Fruit fly (Drosophila melanogaster) whole organism, embryonic: ENCODE measurements around the gene CG44013.

Source experiments
- Blimp-1 ChIP-seq: fragments of 200-800 bp; sonication (Bioruptor generic); optimal IDR thresholded peaks from 3 replicates; lab custom pipeline; 2018; ENCODE audit warnings: missing biosample characterization, missing genetic modification characterization, mild to moderate bottlenecking, moderate library complexity, missing genetic modification reagents
- CG11085 ChIP-seq: fragments of 200-800 bp; sonication (Bioruptor generic); IDR thresholded peaks from 2 replicates; pipeline ENCODE4 v1.3.6; 2022; ENCODE audit warnings: missing biosample characterization, missing genetic modification characterization
- CG18011 ChIP-seq: fragments of 200-800 bp; sonication (Bioruptor generic); optimal IDR thresholded peaks from 2 replicates; lab custom pipeline; 2017; ENCODE audit warnings: missing biosample characterization, missing genetic modification characterization, mild to moderate bottlenecking, moderate library complexity, missing genotype
- CG30403 ChIP-seq: fragments of 200-800 bp; sonication (Bioruptor generic); optimal IDR thresholded peaks from 3 replicates; lab custom pipeline; 2016; ENCODE audit warnings: missing biosample characterization, missing genetic modification characterization
- CG42726 ChIP-seq: fragments of 200-800 bp; sonication (Bioruptor generic); IDR thresholded peaks from 2 replicates; pipeline ENCODE4 v1.3.6; 2022; ENCODE audit warnings: missing biosample characterization, missing genetic modification characterization; ENCODE audit not compliant: partially characterized antibody
- CG7357 ChIP-seq: fragments of 200-800 bp; sonication (Bioruptor generic); IDR thresholded peaks from 3 replicates; pipeline ENCODE4 v1.3.6; 2022; ENCODE audit warnings: missing biosample characterization, missing genetic modification characterization
- Dek ChIP-seq: fragments of 200-800 bp; sonication (Bioruptor generic); optimal IDR thresholded peaks from 3 replicates; lab custom pipeline; 2019; ENCODE audit warnings: missing biosample characterization, mild to moderate bottlenecking, missing genetic modification characterization, moderate library complexity
- E2f2 ChIP-seq: fragments of 200-800 bp; sonication (Bioruptor generic); IDR thresholded peaks from 2 replicates; pipeline ENCODE4 v1.3.6; 2022; ENCODE audit warnings: missing biosample characterization, missing genetic modification characterization
- H15 ChIP-seq: fragments of 200-800 bp; sonication (Bioruptor generic); IDR thresholded peaks from 3 replicates; pipeline ENCODE4 v1.3.6; 2022; ENCODE audit warnings: missing biosample characterization, missing genetic modification characterization
- Sry-β ChIP-seq: fragments of 200-800 bp; sonication (Bioruptor generic); optimal IDR thresholded peaks from 2 replicates; lab custom pipeline; 2018; ENCODE audit warnings: missing biosample characterization, mild to moderate bottlenecking, missing genetic modification characterization, moderate library complexity
- bab2 ChIP-seq: fragments of 200-800 bp; sonication (Bioruptor generic); optimal IDR thresholded peaks from 2 replicates; lab custom pipeline; 2016; ENCODE audit warnings: missing biosample characterization, missing genetic modification characterization

DNA sequence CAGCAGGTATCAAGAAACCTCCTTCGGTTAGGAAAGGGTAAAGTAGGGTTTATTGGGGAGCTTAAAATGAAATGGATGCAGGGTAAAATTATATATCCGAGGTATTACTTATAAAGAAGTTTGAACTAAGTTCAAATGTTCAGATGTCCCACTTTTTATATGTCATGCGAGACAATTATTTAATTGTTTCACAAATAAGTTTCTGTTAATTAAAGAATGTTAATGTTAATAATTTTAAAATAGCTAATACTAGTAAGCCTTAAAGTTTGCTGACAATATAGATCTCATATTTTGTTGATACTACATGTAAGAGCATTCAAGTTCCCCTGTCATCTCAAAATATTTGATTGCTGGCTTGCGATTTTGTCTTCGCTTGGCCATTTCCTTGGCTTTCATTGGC, 45.0 kb upstream of the CG44013 start:
- TF ChIP-seq Dek (no peak), CG30403 (no peak), CG18011 (GFP tag; lab: Kevin White, UChicago) (no peak), E2f2 (GFP tag; lab: Robert Waterston, UW) (no peak), Blimp-1 (GFP tag; lab: Kevin White, UChicago) (no peak), bab2 (GFP tag; lab: Kevin White, UChicago) (no peak), H15 (GFP tag; lab: Robert Waterston, UW) (no peak), CG11085 (GFP tag; lab: Robert Waterston, UW) (no peak), CG7357 (no peak), Sry-β (no peak), CG42726 (GFP tag; lab: Robert Waterston, UW) (no peak)
